Fruit fly (Drosophila melanogaster): ENCODE results near the gene CG8892.

The CG8892 gene

DNA sequence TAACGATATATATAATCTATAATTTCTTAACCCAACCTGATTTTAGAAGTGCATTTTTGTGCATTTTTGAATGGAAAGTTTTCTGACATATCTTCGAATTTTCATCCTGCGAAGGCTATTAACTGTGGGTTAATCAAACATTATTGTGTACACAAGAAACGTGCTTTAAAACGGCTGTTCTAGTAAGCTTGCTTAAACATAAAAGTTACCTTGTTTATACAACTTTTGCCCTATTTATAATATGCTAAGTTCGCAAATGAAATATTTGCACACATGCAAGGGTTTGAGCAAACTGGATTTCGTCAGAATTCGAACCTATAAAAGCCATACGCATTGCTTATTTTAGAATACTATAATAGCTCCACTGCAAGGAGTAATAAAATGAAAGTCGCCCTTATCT lies 44.3 kb downstream of the CG8892 start, which contains the start of gene Sgs1:
TSS of gene Sgs1 (plus strand) at position 350 of the 400 bp plus-strand sequence.
- TF ChIP-seq ey (GFP tag; optimal IDR thresholded peaks at IDR 0.05) (no peak), foxo (GFP tag; optimal IDR thresholded peaks at IDR 0.05) (peak in 1 of 2 experiments; percentile 8), Myc (optimal IDR thresholded peaks at IDR 0.05) (no peak), h (GFP tag; optimal IDR thresholded peaks at IDR 0.05) (peak; percentile 80), Hnf4 (GFP tag; optimal IDR thresholded peaks at IDR 0.05) (peak; percentile 28), sv (GFP tag; optimal IDR thresholded peaks at IDR 0.05) (no peak), Hr78 (GFP tag; optimal IDR thresholded peaks at IDR 0.05) (no peak), tai (GFP tag; optimal IDR thresholded peaks at IDR 0.05) (no peak), Dif (GFP tag; optimal IDR thresholded peaks at IDR 0.05; ENCODE audit: partially characterized antibody) (no peak), br (GFP tag; optimal IDR thresholded peaks at IDR 0.05) (no peak), Hr83 (GFP tag; optimal IDR thresholded peaks at IDR 0.05; ENCODE audit: poor library complexity, severe bottlenecking) (peak; percentile 95), usp (GFP tag; optimal IDR thresholded peaks at IDR 0.05) (no peak), CrebA (GFP tag; optimal IDR thresholded peaks at IDR 0.05; ENCODE audit: borderline replicate concordance) (peak; percentile 2), Sp1 (GFP tag; optimal IDR thresholded peaks at IDR 0.05) (peak; percentile 22), GATAd (GFP tag; optimal IDR thresholded peaks at IDR 0.05) (no peak), dl (GFP tag; optimal IDR thresholded peaks at IDR 0.05; ENCODE audit: insufficient read depth in 1 of 2, partially characterized antibody in 2 of 2) (no peak), dmrt93B (GFP tag; optimal IDR thresholded peaks at IDR 0.05) (no peak), jim (GFP tag; optimal IDR thresholded peaks at IDR 0.05) (peak; percentile 5), brk (GFP tag; optimal IDR thresholded peaks at IDR 0.05) (peak; percentile 70), Mio (GFP tag; optimal IDR thresholded peaks at IDR 0.05) (no peak), lola (GFP tag; optimal IDR thresholded peaks at IDR 0.05) (no peak), Dfd (GFP tag; optimal IDR thresholded peaks at IDR 0.05) (no peak), dsf (GFP tag; optimal IDR thresholded peaks at IDR 0.05; ENCODE audit: borderline replicate concordance) (no peak), Vsx2 (GFP tag; optimal IDR thresholded peaks at IDR 0.05; ENCODE audit: partially characterized antibody) (no peak), CG9705 (GFP tag; optimal IDR thresholded peaks at IDR 0.05) (no peak), psq (GFP tag; optimal IDR thresholded peaks at IDR 0.05) (peak; percentile 15), Abd-B (GFP tag; optimal IDR thresholded peaks at IDR 0.05) (no peak), pan (optimal IDR thresholded peaks at IDR 0.05) (no peak), Jra (GFP tag; optimal IDR thresholded peaks at IDR 0.05) (no peak), Rel (GFP tag; optimal IDR thresholded peaks at IDR 0.05) (no peak), Rel (tag; optimal IDR thresholded peaks at IDR 0.05) (no peak), fru (GFP tag; optimal IDR thresholded peaks at IDR 0.05) (peak; percentile 57), N (GFP tag; optimal IDR thresholded peaks at IDR 0.05) (no peak), woc (GFP tag; optimal IDR thresholded peaks at IDR 0.05) (no peak), CG32264 (GFP tag; optimal IDR thresholded peaks at IDR 0.05) (no peak), rgr (GFP tag; optimal IDR thresholded peaks at IDR 0.05) (peak; percentile 65), sage (GFP tag; optimal IDR thresholded peaks at IDR 0.05) (no peak), OdsH (GFP tag; optimal IDR thresholded peaks at IDR 0.05) (peak; percentile 48), HLH106 (tag; optimal IDR thresholded peaks at IDR 0.05) (no peak)

DNA sequence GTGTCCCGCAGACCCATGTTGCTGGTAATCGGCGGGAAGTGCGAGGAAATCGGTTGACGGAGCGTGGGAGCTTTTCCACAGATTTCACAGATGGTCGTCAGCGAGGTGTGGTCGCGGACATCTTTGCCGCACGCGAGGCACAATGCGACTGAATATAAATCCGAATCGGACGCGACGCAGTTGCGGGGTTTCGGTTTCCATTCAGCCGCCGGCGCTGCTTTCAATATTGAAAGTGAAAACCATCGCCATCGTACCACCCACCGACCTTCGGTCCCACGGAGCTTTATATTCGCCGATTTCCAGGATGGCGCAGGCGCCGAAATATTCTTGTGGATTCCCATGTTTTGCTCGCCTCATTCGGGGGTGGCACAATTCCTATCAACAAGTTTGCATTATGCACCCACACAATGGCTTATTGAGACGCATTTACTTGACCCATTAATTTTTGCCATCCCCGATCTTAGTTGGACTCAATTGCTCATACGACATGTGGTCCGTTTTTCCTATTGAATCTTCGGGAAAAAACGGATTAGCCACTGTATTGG lies 45.0 kb downstream of the CG8892 start, which contains the start of gene hoe2:
TSS of gene hoe2 (minus strand) at position 126 of the 545 bp plus-strand sequence.
- TF ChIP-seq OdsH (GFP tag; optimal IDR thresholded peaks at IDR 0.05) (no peak), Mio (GFP tag; optimal IDR thresholded peaks at IDR 0.05) (no peak), woc (GFP tag; optimal IDR thresholded peaks at IDR 0.05) (no peak), GATAd (GFP tag; optimal IDR thresholded peaks at IDR 0.05) (no peak), foxo (GFP tag; optimal IDR thresholded peaks at IDR 0.05) (no peak), jim (GFP tag; optimal IDR thresholded peaks at IDR 0.05) (no peak), dsf (GFP tag; optimal IDR thresholded peaks at IDR 0.05; ENCODE audit: borderline replicate concordance) (no peak), HLH106 (tag; optimal IDR thresholded peaks at IDR 0.05) (no peak), brk (GFP tag; optimal IDR thresholded peaks at IDR 0.05) (no peak), rgr (GFP tag; optimal IDR thresholded peaks at IDR 0.05) (no peak), N (GFP tag; optimal IDR thresholded peaks at IDR 0.05) (no peak), fru (GFP tag; optimal IDR thresholded peaks at IDR 0.05) (no peak), Hr78 (GFP tag; optimal IDR thresholded peaks at IDR 0.05) (no peak), pan (optimal IDR thresholded peaks at IDR 0.05) (no peak), ey (GFP tag; optimal IDR thresholded peaks at IDR 0.05) (no peak), dmrt93B (GFP tag; optimal IDR thresholded peaks at IDR 0.05) (no peak)
